Worm (Caenorhabditis elegans) whole organism, L2 larva: ENCODE results near the gene unc-34.
A peak's percentile ranks its signal among the peaks of the same experiment; 100 is the strongest.

ENCODE experiments used
- C34F6.9 ChIP-seq: fragments of 150-350 bp; optimal IDR thresholded peaks from 2 replicates; lab custom pipeline; 2014; ENCODE audit warnings: missing biosample characterization, missing genetic modification characterization
- F13H6.1 ChIP-seq: sonication (generic microtip); optimal IDR thresholded peaks from 2 replicates; lab custom pipeline; 2016; ENCODE audit warnings: missing genetic modification characterization, missing compliant biosample characterization
- Y55F3AM.14 ChIP-seq: fragments of 200-800 bp; sonication (Bioruptor generic); optimal IDR thresholded peaks from 2 replicates; lab custom pipeline; 2018; ENCODE audit warnings: mild to moderate bottlenecking, missing genetic modification characterization, missing compliant biosample characterization
- alr-1 ChIP-seq: fragments of 150-350 bp; optimal IDR thresholded peaks from 2 replicates; lab custom pipeline; 2014; ENCODE audit warnings: missing biosample characterization, missing genetic modification characterization
- aly-2 ChIP-seq: fragments of 150-350 bp; optimal IDR thresholded peaks from 2 replicates; lab custom pipeline; 2014; ENCODE audit warnings: missing biosample characterization, missing genetic modification characterization
- ama-1 ChIP-seq: fragments of 150-350 bp; optimal IDR thresholded peaks from 2 replicates; lab custom pipeline; 2018; ENCODE audit warnings: inconsistent platforms
- ceh-16 ChIP-seq: fragments of 150-350 bp; optimal IDR thresholded peaks from 2 replicates; lab custom pipeline; 2014; ENCODE audit warnings: missing biosample characterization, missing genetic modification characterization
- ceh-82 ChIP-seq: fragments of 150-350 bp; optimal IDR thresholded peaks from 2 replicates; lab custom pipeline; 2014; ENCODE audit warnings: missing biosample characterization, missing genetic modification characterization
- dmd-4 ChIP-seq: sonication (generic microtip); optimal IDR thresholded peaks from 2 replicates; lab custom pipeline; 2017; ENCODE audit warnings: missing biosample characterization, missing genetic modification characterization
- egl-27 ChIP-seq: sonication (generic microtip); optimal IDR thresholded peaks from 3 replicates; lab custom pipeline; 2017; ENCODE audit warnings: missing biosample characterization, missing genetic modification reagents, missing genetic modification characterization
- elt-1 ChIP-seq: fragments of 150-350 bp; optimal IDR thresholded peaks from 2 replicates; lab custom pipeline; 2014; ENCODE audit warnings: missing biosample characterization, missing genetic modification characterization
- elt-3 ChIP-seq: sonication (generic microtip); optimal IDR thresholded peaks from 2 replicates; lab custom pipeline; 2017; ENCODE audit warnings: missing biosample characterization, missing genetic modification characterization
- fos-1 ChIP-seq: fragments of 150-350 bp; optimal IDR thresholded peaks from 2 replicates; lab custom pipeline; 2014; ENCODE audit warnings: missing biosample characterization, missing genetic modification characterization
- gmeb-1 ChIP-seq: fragments of 150-350 bp; optimal IDR thresholded peaks from 2 replicates; lab custom pipeline; 2014; ENCODE audit warnings: missing biosample characterization, missing genetic modification characterization
- lin-13 ChIP-seq: fragments of 150-350 bp; optimal IDR thresholded peaks from 2 replicates; lab custom pipeline; 2014; ENCODE audit warnings: missing biosample characterization, missing genetic modification reagents, missing genetic modification characterization
- lin-39 ChIP-seq: fragments of 150-350 bp; optimal IDR thresholded peaks from 2 replicates; lab custom pipeline; 2014; ENCODE audit warnings: missing biosample characterization, missing genetic modification reagents, missing genetic modification characterization
- lsy-2 ChIP-seq, 2 experiments: fragments of 150-350 bp in 1 of 2; sonication (generic microtip) in 1 of 2; optimal IDR thresholded peaks; 2 replicates each; lab custom pipeline; 2014 to 2017; ENCODE audit warnings: missing biosample characterization in 2 of 2, missing genetic modification characterization in 2 of 2
- mab-5 ChIP-seq: fragments of 150-350 bp; optimal IDR thresholded peaks from 2 replicates; lab custom pipeline; 2014; ENCODE audit warnings: missing biosample characterization, missing genetic modification characterization
- mbf-1 ChIP-seq: sonication (generic microtip); optimal IDR thresholded peaks from 2 replicates; lab custom pipeline; 2017; ENCODE audit warnings: missing biosample characterization, missing genetic modification characterization
- mdl-1 ChIP-seq, 2 experiments: fragments of 150-350 bp in 1 of 2; sonication (generic microtip) in 1 of 2; optimal IDR thresholded peaks; 2 replicates each; lab custom pipeline; 2017; ENCODE audit warnings: missing biosample characterization in 2 of 2, missing genetic modification characterization in 2 of 2
- nhr-11 ChIP-seq: fragments of 150-350 bp; optimal IDR thresholded peaks from 2 replicates; lab custom pipeline; 2014; ENCODE audit warnings: missing biosample characterization, missing genetic modification characterization
- nhr-21 ChIP-seq: fragments of 150-350 bp; optimal IDR thresholded peaks from 2 replicates; lab custom pipeline; 2014; ENCODE audit warnings: missing biosample characterization, missing genetic modification characterization
- nhr-23 ChIP-seq: fragments of 150-350 bp; optimal IDR thresholded peaks from 2 replicates; lab custom pipeline; 2014; ENCODE audit warnings: missing biosample characterization, missing genetic modification reagents, missing genetic modification characterization
- nhr-237 ChIP-seq: fragments of 150-350 bp; optimal IDR thresholded peaks from 2 replicates; lab custom pipeline; 2014; ENCODE audit warnings: missing biosample characterization, missing genetic modification characterization
- nhr-25 ChIP-seq: fragments of 150-350 bp; sonication (generic microtip); optimal IDR thresholded peaks from 3 replicates; lab custom pipeline; 2014; ENCODE audit warnings: missing biosample characterization, missing genetic modification characterization
- nhr-6 ChIP-seq: fragments of 150-350 bp; optimal IDR thresholded peaks from 2 replicates; lab custom pipeline; 2014; ENCODE audit warnings: missing biosample characterization, missing genetic modification characterization
- nhr-77 ChIP-seq: fragments of 150-350 bp; optimal IDR thresholded peaks from 2 replicates; lab custom pipeline; 2014; ENCODE audit warnings: missing biosample characterization, missing genetic modification characterization
- peb-1 ChIP-seq: fragments of 150-350 bp; optimal IDR thresholded peaks from 2 replicates; lab custom pipeline; 2014; ENCODE audit warnings: missing biosample characterization, missing genetic modification characterization
- sem-4 ChIP-seq: fragments of 150-350 bp; optimal IDR thresholded peaks from 2 replicates; lab custom pipeline; 2014; ENCODE audit warnings: missing biosample characterization, missing genetic modification reagents, missing genetic modification characterization
- skn-1 ChIP-seq: sonication (generic microtip); optimal IDR thresholded peaks from 2 replicates; lab custom pipeline; 2017; ENCODE audit warnings: missing biosample characterization, missing genetic modification characterization
- sma-3 ChIP-seq: sonication (generic microtip); optimal IDR thresholded peaks from 2 replicates; lab custom pipeline; 2016; ENCODE audit warnings: missing genetic modification reagents, missing genetic modification characterization, missing compliant biosample characterization
- sma-9 ChIP-seq, 2 experiments: fragments of 150-350 bp in 1 of 2; sonication (generic microtip) in 1 of 2; optimal IDR thresholded peaks; 2 replicates each; lab custom pipeline; 2014 to 2016; ENCODE audit warnings: missing genetic modification characterization in 2 of 2, mild to moderate bottlenecking in 1 of 2, missing biosample characterization in 1 of 2, missing compliant biosample characterization in 1 of 2, missing genetic modification reagents in 1 of 2, moderate library complexity in 1 of 2
- unc-39 ChIP-seq: fragments of 150-350 bp; optimal IDR thresholded peaks from 2 replicates; lab custom pipeline; 2014; ENCODE audit warnings: missing biosample characterization, missing genetic modification characterization
- unc-62 ChIP-seq: fragments of 150-350 bp; optimal IDR thresholded peaks from 2 replicates; lab custom pipeline; 2014; ENCODE audit warnings: missing biosample characterization, missing genetic modification reagents, missing genetic modification characterization
- zag-1 ChIP-seq: fragments of 150-350 bp; optimal IDR thresholded peaks from 2 replicates; lab custom pipeline; 2014; ENCODE audit warnings: missing biosample characterization, missing genetic modification characterization
- ztf-1 ChIP-seq: fragments of 200-800 bp; sonication (Bioruptor generic); conservative IDR thresholded peaks from 2 replicates; pipeline ENCODE4 v1.3.6; 2022; ENCODE audit warnings: missing genetic modification characterization, missing compliant biosample characterization
- ztf-11 ChIP-seq: sonication (generic microtip); optimal IDR thresholded peaks from 2 replicates; lab custom pipeline; 2017; ENCODE audit warnings: missing biosample characterization, missing genetic modification characterization
- ztf-4 ChIP-seq: fragments of 150-350 bp; optimal IDR thresholded peaks from 2 replicates; lab custom pipeline; 2014; ENCODE audit warnings: missing biosample characterization, missing genetic modification characterization

The unc-34 gene

DNA sequence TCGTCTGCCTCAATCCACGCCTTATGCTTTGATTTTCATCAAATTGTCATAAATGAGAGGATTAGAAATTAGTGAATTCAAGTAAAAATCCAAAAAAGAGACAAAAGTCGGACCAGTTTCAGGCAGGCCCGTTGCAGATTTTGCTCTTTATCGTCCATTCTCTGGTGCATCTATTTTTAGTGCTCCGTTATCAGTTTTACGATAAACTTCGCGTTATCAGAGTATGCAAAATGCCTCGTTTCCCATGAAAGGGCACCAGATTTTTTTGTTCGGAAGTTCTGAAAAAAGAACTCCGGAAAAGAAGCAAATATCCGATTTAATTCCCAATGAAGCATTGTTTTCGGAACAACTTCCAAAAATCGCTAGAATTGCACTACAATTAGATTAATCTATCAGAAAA, 23.4 kb downstream of the unc-34 start:
- TF ChIP-seq fos-1 = peak; percentile 27
- no peak for TF ChIP-seq nhr-11 (tag; lab: Kevin White, UChicago)
- TF ChIP-seq, all 48 proteins: peak for 1

DNA sequence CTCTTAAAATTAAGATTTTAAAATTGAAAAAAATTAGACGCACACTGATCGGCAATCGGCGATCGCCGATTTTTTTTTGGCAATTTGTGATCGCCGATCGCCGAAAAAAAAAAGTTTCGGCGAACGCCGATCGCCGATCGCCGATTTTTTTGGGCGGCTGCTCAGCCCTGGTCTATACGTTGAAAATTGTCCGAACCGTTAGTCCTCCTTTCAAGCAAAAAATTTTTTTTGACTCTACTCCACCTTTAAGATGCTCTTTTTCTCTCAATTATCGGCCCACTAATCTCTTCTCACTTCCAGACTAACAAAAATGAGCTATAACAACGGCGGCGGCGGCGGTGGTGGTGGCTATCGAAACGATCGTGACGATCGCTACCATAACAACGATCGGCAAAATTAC, 26.0 kb downstream of the unc-34 start, which contains the start of gene ergo-1:
Gene ergo-1 (plus strand): TSS at position 301 of the 400 bp plus-strand sequence.
- TF ChIP-seq ceh-82 (no peak), unc-39 (no peak), lin-39 (tag; lab: Kevin White, UChicago) (no peak), elt-3 (tag; lab: Kevin White, UChicago) (no peak), aly-2 (tag; lab: Kevin White, UChicago) (no peak), F13H6.1 (no peak), mdl-1 (tag; optimal IDR thresholded peaks at IDR 0.05; lab: Kevin White, UChicago) (no peak), ceh-16 (tag; lab: Kevin White, UChicago) (no peak)

DNA sequence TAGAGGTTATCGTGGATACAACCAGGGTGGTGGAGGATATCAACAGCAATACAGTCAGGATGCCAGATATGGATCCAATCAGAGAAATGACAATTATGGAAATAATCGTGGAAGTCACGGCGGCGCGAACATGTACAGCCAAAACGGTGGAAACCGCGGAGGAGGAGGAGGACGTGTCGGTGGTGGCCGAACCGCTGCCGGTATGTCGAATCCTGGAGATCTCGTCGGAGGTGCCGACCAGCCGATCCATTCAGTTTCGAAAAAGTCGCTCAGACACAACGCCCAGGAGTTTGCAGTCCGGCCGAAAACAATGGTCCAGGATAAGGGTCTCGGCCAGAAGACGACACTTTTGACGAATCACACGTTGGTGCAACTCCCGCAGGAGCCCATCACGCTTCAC, 26.5 kb downstream of the unc-34 start:
- TF ChIP-seq nhr-6 (no peak), fos-1 (no peak), unc-62 (GFP tag; lab: Kevin White, UChicago) (no peak), ama-1 (no peak), mdl-1 (tag; optimal IDR thresholded peaks at IDR 0.05; lab: Kevin White, UChicago) (no peak), nhr-25 (tag; lab: Kevin White, UChicago) (no peak), ztf-1 (GFP tag; lab: Robert Waterston, UW) (no peak), mbf-1 (no peak), C34F6.9 (tag; lab: Kevin White, UChicago) (no peak), Y55F3AM.14 (GFP tag; lab: Kevin White, UChicago) (no peak), aly-2 (tag; lab: Kevin White, UChicago) (no peak), elt-1 (tag; lab: Kevin White, UChicago) (no peak), gmeb-1 (no peak), ztf-11 (tag; lab: Kevin White, UChicago) (no peak)

DNA sequence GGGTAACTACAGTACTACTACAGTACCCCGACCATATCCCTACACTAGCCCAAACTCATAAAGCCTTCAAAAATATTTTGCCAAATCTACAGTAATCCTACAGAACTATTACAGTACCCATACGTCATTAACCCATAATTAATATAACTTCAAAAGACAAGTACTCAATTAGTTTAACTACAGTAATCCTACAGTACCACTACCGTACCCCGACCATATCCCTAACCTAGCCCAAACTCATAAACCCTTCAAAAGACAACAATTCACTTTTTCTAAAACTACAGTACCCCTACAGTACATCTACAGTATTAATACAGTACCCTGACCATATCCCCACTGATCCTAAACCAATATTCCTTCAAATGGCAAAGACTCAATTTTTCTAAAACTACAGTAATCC, 31.1 kb downstream of the unc-34 start:
- TF ChIP-seq mdl-1 (tag; optimal IDR thresholded peaks at IDR 0.05; lab: Kevin White, UChicago) (no peak), lsy-2 (tag; optimal IDR thresholded peaks at IDR 0.05; lab: Kevin White, UChicago) (no peak), egl-27 (tag; lab: Kevin White, UChicago) (no peak), sma-3 (GFP tag; lab: Kevin White, UChicago) (no peak), nhr-237 (no peak), ztf-4 (no peak), lin-13 (GFP tag; lab: Kevin White, UChicago) (no peak), sem-4 (no peak), ama-1 (no peak)

DNA sequence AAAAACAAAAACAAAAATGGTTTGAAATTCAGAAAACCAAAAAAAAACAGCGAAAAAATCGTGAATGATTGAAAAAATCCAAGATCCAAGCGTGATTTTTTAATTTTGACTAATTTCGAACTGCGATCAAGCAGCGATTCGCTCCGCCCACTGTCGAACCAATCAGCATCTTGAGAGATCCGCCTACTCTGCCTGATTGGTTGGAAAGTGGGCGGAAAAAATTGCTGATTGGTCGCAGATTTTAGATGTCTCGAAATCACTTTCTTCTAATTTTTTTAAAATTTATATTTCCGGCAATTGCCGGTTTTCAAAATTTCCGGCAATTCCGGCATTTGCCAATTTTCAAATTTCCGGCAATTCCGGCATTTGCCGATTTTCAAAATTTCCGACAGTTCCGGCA, 32.7 kb downstream of the unc-34 start:
- TF ChIP-seq ztf-1 (GFP tag; lab: Robert Waterston, UW) (no peak), alr-1 (no peak), peb-1 (no peak), nhr-25 (tag; lab: Kevin White, UChicago) (no peak), mab-5 (tag; lab: Kevin White, UChicago) (no peak), aly-2 (tag; lab: Kevin White, UChicago) (no peak), elt-1 (tag; lab: Kevin White, UChicago) (no peak), Y55F3AM.14 (GFP tag; lab: Kevin White, UChicago) (no peak)

DNA sequence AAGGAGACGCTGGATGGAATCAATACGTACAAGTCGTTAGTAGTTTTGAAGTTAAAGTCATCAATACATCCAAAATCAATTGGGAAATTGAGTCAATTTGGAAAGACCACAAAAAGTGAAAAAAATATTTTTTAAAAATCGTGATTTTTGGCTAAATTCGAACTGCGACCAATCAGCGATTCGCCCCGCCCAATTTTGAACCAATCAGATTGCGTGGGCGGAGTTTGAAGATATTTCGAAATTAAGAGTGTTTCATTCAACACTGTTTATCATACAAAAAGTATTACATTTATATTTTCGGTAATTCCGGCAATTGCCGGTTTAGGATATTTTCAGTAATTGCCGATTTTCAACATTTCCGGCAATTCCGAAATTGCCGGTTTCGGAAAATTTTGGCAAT, 34.7 kb downstream of the unc-34 start:
- TF ChIP-seq skn-1 (tag; lab: Kevin White, UChicago) (no peak), dmd-4 (tag; lab: Kevin White, UChicago) (no peak), nhr-77 (tag; lab: Kevin White, UChicago) (no peak)

DNA sequence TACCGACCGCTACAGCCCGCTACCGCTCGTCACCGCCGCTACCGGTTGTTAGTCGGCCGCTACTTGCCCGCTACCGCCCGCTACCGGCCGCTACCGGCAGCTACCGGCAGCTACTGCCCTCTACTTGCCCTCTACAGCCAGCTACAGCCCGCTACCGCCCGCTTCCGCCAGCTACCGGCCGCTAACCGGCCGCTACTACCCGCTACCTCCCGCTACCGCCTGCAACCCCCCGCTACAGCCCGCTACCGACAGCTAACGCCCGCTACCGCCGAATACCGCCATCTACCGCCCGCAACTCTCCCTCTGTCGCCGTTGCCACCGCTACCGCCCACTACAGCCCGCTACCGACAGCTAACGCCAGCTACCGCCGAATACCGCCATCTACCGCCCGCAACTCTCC, 39.0 kb downstream of the unc-34 start:
- TF ChIP-seq zag-1 (tag; lab: Kevin White, UChicago) (no peak), C34F6.9 (tag; lab: Kevin White, UChicago) (no peak), nhr-21 (no peak), sma-3 (GFP tag; lab: Kevin White, UChicago) (no peak), nhr-237 (no peak), sem-4 (no peak), Y55F3AM.14 (GFP tag; lab: Kevin White, UChicago) (no peak), elt-1 (tag; lab: Kevin White, UChicago) (no peak), nhr-23 (tag; lab: Kevin White, UChicago) (no peak), ztf-11 (tag; lab: Kevin White, UChicago) (no peak), sma-9 (GFP tag; optimal IDR thresholded peaks at IDR 0.05; lab: Kevin White, UChicago) (no peak), sma-9 (tag; optimal IDR thresholded peaks at IDR 0.05; lab: Kevin White, UChicago) (no peak), gmeb-1 (no peak), nhr-6 (no peak), fos-1 (no peak)
